Worm (Caenorhabditis elegans) whole organism, L2 larva: ENCODE measurements around the gene Y39A3B.8.

Experiments used
- ZK546.5 ChIP-seq: sonication (generic microtip); optimal IDR thresholded peaks from 2 replicates; lab custom pipeline; 2017; ENCODE audit warnings: missing biosample characterization, missing genetic modification characterization
- alr-1 ChIP-seq: fragments of 150-350 bp; optimal IDR thresholded peaks from 2 replicates; lab custom pipeline; 2014; ENCODE audit warnings: missing biosample characterization, missing genetic modification characterization
- dmd-4 ChIP-seq: sonication (generic microtip); optimal IDR thresholded peaks from 2 replicates; lab custom pipeline; 2017; ENCODE audit warnings: missing biosample characterization, missing genetic modification characterization
- zag-1 ChIP-seq: fragments of 150-350 bp; optimal IDR thresholded peaks from 2 replicates; lab custom pipeline; 2014; ENCODE audit warnings: missing biosample characterization, missing genetic modification characterization

- TF ChIP-seq ZK546.5 (tag; lab: Kevin White, UChicago) = no peak
- TF ChIP-seq dmd-4 (tag; lab: Kevin White, UChicago) = no peak
- TF ChIP-seq zag-1 (tag; lab: Kevin White, UChicago) = no peak
- TF ChIP-seq alr-1 (tag; lab: Kevin White, UChicago) = no peak
Observed at ce11 chrIII:2013156-2013854, 25.5 kb downstream of the Y39A3B.8 start.
